Fruit fly (Drosophila melanogaster): Measurements from ENCODE around the gene CG7800.
A peak's percentile ranks its signal among the peaks of the same experiment; 100 is the strongest.

The CG7800 gene

DNA sequence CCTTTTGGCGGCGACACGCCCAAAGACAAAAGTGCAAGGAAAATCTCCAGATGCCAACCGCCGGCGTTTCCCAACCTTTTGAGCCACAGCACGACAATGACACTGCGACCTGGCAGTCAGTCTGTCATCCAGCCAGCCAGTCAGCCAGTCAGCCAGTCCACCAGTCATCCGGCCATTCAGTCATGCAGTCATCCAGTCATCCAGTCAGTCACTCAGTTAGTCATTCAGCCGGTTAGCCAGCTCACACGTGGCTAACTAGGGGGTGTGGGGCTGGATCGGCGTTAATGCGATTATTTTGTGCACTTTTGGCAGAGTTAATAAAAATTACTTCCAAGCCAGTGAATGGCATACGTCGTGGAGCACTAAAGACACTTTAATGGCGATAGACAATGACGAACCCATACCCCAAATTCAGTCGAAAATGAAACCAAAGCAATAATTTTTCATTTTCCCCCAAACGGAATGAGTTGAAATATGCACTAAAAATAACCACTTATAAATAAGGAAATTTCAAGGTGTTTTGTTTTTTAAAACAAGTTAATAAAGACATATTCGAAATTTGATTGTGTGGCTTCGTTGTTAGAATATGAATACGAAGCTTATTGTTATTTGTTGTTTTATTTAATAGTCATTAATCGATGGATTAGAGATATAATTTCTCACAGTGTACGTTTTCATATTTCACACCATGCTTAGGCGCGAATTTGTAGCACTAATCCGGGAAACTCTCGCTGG lies 7.1 kb downstream of the CG7800 start (continued):
- peak; percentile 31 for TF ChIP-seq Blimp-1 (GFP tag; optimal IDR thresholded peaks at IDR 0.05)
- TF ChIP-seq Hr51 (GFP tag; optimal IDR thresholded peaks at IDR 0.05) = no peak
- TF ChIP-seq chn (GFP tag; optimal IDR thresholded peaks at IDR 0.05) = no peak
- no peak for TF ChIP-seq CG2199 (GFP tag; IDR thresholded peaks at IDR 0.05)
- no peak for TF ChIP-seq jing (GFP tag; optimal IDR thresholded peaks at IDR 0.05)
- TF ChIP-seq Atf6 (GFP tag; IDR thresholded peaks at IDR 0.05) = no peak
- no peak for TF ChIP-seq Rfx (GFP tag; IDR thresholded peaks at IDR 0.05)
- TF ChIP-seq nmo (GFP tag; optimal IDR thresholded peaks at IDR 0.05) = peak; percentile 12
- no peak for TF ChIP-seq maf-S (GFP tag; optimal IDR thresholded peaks at IDR 0.05)
- peak in 1 of 3 experiments; percentile 36 for TF ChIP-seq lola (GFP tag; optimal IDR thresholded peaks at IDR 0.05)
- no peak for TF ChIP-seq ash1 (GFP tag; optimal IDR thresholded peaks at IDR 0.05)
- TF ChIP-seq trh (GFP tag; optimal IDR thresholded peaks at IDR 0.05) = no peak
- no peak for TF ChIP-seq Hey (tag; optimal IDR thresholded peaks at IDR 0.05)
- no peak for TF ChIP-seq CG17829 (tag; optimal IDR thresholded peaks at IDR 0.05)
- no peak for TF ChIP-seq CG2875 (GFP tag; optimal IDR thresholded peaks at IDR 0.05)
- no peak for TF ChIP-seq grn (GFP tag; optimal IDR thresholded peaks at IDR 0.05)
- no peak for TF ChIP-seq Six4 (GFP tag; optimal IDR thresholded peaks at IDR 0.05)
- TF ChIP-seq Sry-β (GFP tag; optimal IDR thresholded peaks at IDR 0.05) = no peak
- TF ChIP-seq CG4854 (GFP tag; optimal IDR thresholded peaks at IDR 0.05) = no peak
- no peak for TF ChIP-seq sug (tag; optimal IDR thresholded peaks at IDR 0.05)
- no peak for TF ChIP-seq sisA (GFP tag; IDR thresholded peaks at IDR 0.05)
- TF ChIP-seq Dp (GFP tag; optimal IDR thresholded peaks at IDR 0.05) = no peak
- peak; percentile 9 for TF ChIP-seq zen (tag; optimal IDR thresholded peaks at IDR 0.05)
- no peak for TF ChIP-seq CG10366 (GFP tag; IDR thresholded peaks at IDR 0.05)
- no peak for TF ChIP-seq CG8290 (GFP tag; optimal IDR thresholded peaks at IDR 0.05)
- TF ChIP-seq CG8290 (tag; optimal IDR thresholded peaks at IDR 0.05) = no peak
- TF ChIP-seq salm (tag; optimal IDR thresholded peaks at IDR 0.05) = no peak
- TF ChIP-seq fu2 (GFP tag; optimal IDR thresholded peaks at IDR 0.05) = no peak
- no peak for TF ChIP-seq CoRest (tag; optimal IDR thresholded peaks at IDR 0.05)

DNA sequence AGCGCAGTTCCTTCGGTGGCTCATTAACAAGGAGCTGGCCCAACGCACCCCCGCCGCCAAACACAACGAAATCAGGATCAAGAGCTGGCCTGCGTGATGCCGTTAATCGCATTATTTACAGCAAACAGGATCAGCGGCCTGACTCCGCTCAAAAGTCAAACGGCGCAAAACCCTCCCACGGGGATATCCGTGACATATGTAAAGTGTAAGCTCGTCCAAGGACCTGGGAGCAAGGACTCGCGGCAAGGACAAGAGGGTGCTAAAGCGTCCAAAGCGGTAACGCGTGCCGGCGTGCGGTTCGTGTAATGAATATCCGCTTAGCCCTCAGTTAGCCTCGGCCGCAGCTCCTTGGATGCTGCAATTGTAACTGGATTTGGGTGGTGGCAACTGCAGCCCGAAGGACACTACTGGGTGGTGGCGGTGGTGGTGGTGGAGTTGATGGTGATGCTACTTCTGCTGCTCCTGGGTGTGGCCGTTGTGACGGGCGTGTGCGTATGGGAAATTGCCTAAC lies 7.8 kb downstream of the CG7800 start:
- no peak for TF ChIP-seq sqz (GFP tag; optimal IDR thresholded peaks at IDR 0.05)
- peak in 1 of 2 experiments; percentile 87 for TF ChIP-seq tll (GFP tag; optimal IDR thresholded peaks at IDR 0.05)
- no peak for TF ChIP-seq row (GFP tag; IDR thresholded peaks at IDR 0.05)
- TF ChIP-seq bbx (GFP tag; IDR thresholded peaks at IDR 0.05; ENCODE audit: partially characterized antibody) = no peak; the same call in 1 of the 2 replicates
- TF ChIP-seq Dp (GFP tag; optimal IDR thresholded peaks at IDR 0.05) = no peak
- TF ChIP-seq sd (tag; optimal IDR thresholded peaks at IDR 0.05) = peak; percentile 4
- no peak for TF ChIP-seq Gug (GFP tag; IDR thresholded peaks at IDR 0.05)
- no peak for TF ChIP-seq aop (GFP tag; IDR thresholded peaks at IDR 0.05)
- TF ChIP-seq tx (GFP tag; optimal IDR thresholded peaks at IDR 0.05) = no peak
- TF ChIP-seq tna (GFP tag; IDR thresholded peaks at IDR 0.05; ENCODE audit: partially characterized antibody) = no peak
- peak; percentile 94 for TF ChIP-seq oc (tag; optimal IDR thresholded peaks at IDR 0.05)
- TF ChIP-seq CG14667 (GFP tag; IDR thresholded peaks at IDR 0.05) = no peak
- no peak for TF ChIP-seq H15 (GFP tag; IDR thresholded peaks at IDR 0.05)
- no peak for TF ChIP-seq nerfin-2 (GFP tag; IDR thresholded peaks at IDR 0.05; ENCODE audit: partially characterized antibody)
- no peak for TF ChIP-seq chif (GFP tag; optimal IDR thresholded peaks at IDR 0.05)
- no peak for TF ChIP-seq ftz-f1 (GFP tag; optimal IDR thresholded peaks at IDR 0.05)
- no peak for TF ChIP-seq Optix (GFP tag; IDR thresholded peaks at IDR 0.05)
- no peak for TF ChIP-seq CG6689 (GFP tag; IDR thresholded peaks at IDR 0.05)
- TF ChIP-seq CG6254 (GFP tag; optimal IDR thresholded peaks at IDR 0.05) = no peak
- TF ChIP-seq run (tag; optimal IDR thresholded peaks at IDR 0.05) = peak; percentile 28
- no peak for TF ChIP-seq otp (GFP tag; IDR thresholded peaks at IDR 0.05)
- no peak for TF ChIP-seq schlank (tag; optimal IDR thresholded peaks at IDR 0.05)

All from whole organism, embryonic.